Fruit fly (Drosophila melanogaster): ENCODE data around the gene CG7126.

CG7126 gene

dm6 chr3R:18275113-18275782, 27.4 kb downstream of the CG7126 start (continued):
- TF ChIP-seq CG9817 (tag; optimal IDR thresholded peaks at IDR 0.05) (no peak), jigr1 (GFP tag; IDR thresholded peaks at IDR 0.05) (no peak), zfh1 (GFP tag; IDR thresholded peaks at IDR 0.05) (no peak), Poxn (GFP tag; IDR thresholded peaks at IDR 0.05) (no peak), Deaf1 (tag; optimal IDR thresholded peaks at IDR 0.05) (no peak), da (GFP tag; optimal IDR thresholded peaks at IDR 0.05) (no peak), H15 (GFP tag; IDR thresholded peaks at IDR 0.05) (no peak), prd (optimal IDR thresholded peaks at IDR 0.05) (no peak), prd (GFP tag; IDR thresholded peaks at IDR 0.05) (no peak), CG5953 (GFP tag; IDR thresholded peaks at IDR 0.05) (no peak), CG13123 (GFP tag; optimal IDR thresholded peaks at IDR 0.05) (no peak), scrt (GFP tag; optimal IDR thresholded peaks at IDR 0.05) (no peak), ara (GFP tag; IDR thresholded peaks at IDR 0.05) (no peak), CG12104 (GFP tag; optimal IDR thresholded peaks at IDR 0.05) (no peak), ash1 (GFP tag; optimal IDR thresholded peaks at IDR 0.05) (no peak), CG2116 (GFP tag; optimal IDR thresholded peaks at IDR 0.05) (no peak), CG1602 (GFP tag; optimal IDR thresholded peaks at IDR 0.05) (no peak), Dfd (GFP tag; optimal IDR thresholded peaks at IDR 0.05) (no peak), CG30020 (tag; optimal IDR thresholded peaks at IDR 0.05) (no peak), oc (tag; optimal IDR thresholded peaks at IDR 0.05) (no peak), Drgx (GFP tag; IDR thresholded peaks at IDR 0.05) (peak; percentile 13; the same call in 1 of the 2 replicates), CG8944 (GFP tag; optimal IDR thresholded peaks at IDR 0.05) (no peak), onecut (GFP tag; IDR thresholded peaks at IDR 0.05) (no peak), CG9876 (GFP tag; optimal IDR thresholded peaks at IDR 0.05) (no peak), Trl (optimal IDR thresholded peaks at IDR 0.05) (peak; percentile 94 to 98), Trl (GFP tag; optimal IDR thresholded peaks at IDR 0.05) (no peak), CG13624 (GFP tag; optimal IDR thresholded peaks at IDR 0.05) (no peak), CG17186 (GFP tag; optimal IDR thresholded peaks at IDR 0.05) (no peak), chn (GFP tag; optimal IDR thresholded peaks at IDR 0.05) (no peak), CG6683 (GFP tag; optimal IDR thresholded peaks at IDR 0.05) (no peak), tup (GFP tag; optimal IDR thresholded peaks at IDR 0.05) (no peak), Blimp-1 (GFP tag; optimal IDR thresholded peaks at IDR 0.05) (no peak), CG2712 (tag; optimal IDR thresholded peaks at IDR 0.05) (peak; percentile 3), sd (tag; optimal IDR thresholded peaks at IDR 0.05) (no peak), tio (GFP tag; optimal IDR thresholded peaks at IDR 0.05) (no peak), z (GFP tag; IDR thresholded peaks at IDR 0.05) (no peak)

- TF ChIP-seq Rfx (GFP tag; IDR thresholded peaks at IDR 0.05) = peak; percentile 30; the same call in 1 of the 2 replicates
- no peak for TF ChIP-seq CG17186 (GFP tag; optimal IDR thresholded peaks at IDR 0.05)
- TF ChIP-seq HHEX (GFP tag; optimal IDR thresholded peaks at IDR 0.05) = no peak
- TF ChIP-seq CG30403 (GFP tag; optimal IDR thresholded peaks at IDR 0.05) = peak; percentile 67
- peak; percentile 46 for TF ChIP-seq CG9817 (tag; optimal IDR thresholded peaks at IDR 0.05)
- peak; percentile 1 for TF ChIP-seq kay (GFP tag; optimal IDR thresholded peaks at IDR 0.05)
- TF ChIP-seq Rx (GFP tag; IDR thresholded peaks at IDR 0.05) = no peak
- no peak; the same call in 1 of the 2 replicates for TF ChIP-seq CG10366 (GFP tag; IDR thresholded peaks at IDR 0.05)
- peak; percentile 58 for TF ChIP-seq CG12391 (tag; optimal IDR thresholded peaks at IDR 0.05)
- peak; percentile 56 for TF ChIP-seq Nf-YC (tag; optimal IDR thresholded peaks at IDR 0.05)
- TF ChIP-seq CG7786 (GFP tag; optimal IDR thresholded peaks at IDR 0.05) = peak; percentile 19
- no peak for TF ChIP-seq ash1 (GFP tag; optimal IDR thresholded peaks at IDR 0.05)
- no peak for TF ChIP-seq chm (GFP tag; IDR thresholded peaks at IDR 0.05)
- no peak for TF ChIP-seq Nf-YB (GFP tag; optimal IDR thresholded peaks at IDR 0.05)
- peak; percentile 15 for TF ChIP-seq zfh2 (GFP tag; optimal IDR thresholded peaks at IDR 0.05)
- TF ChIP-seq CG18476 (GFP tag; optimal IDR thresholded peaks at IDR 0.05) = peak; percentile 13
- TF ChIP-seq CG15601 (tag; optimal IDR thresholded peaks at IDR 0.05) = no peak
- peak; percentile 70 for TF ChIP-seq CG18599 (GFP tag; optimal IDR thresholded peaks at IDR 0.05)
Observed at dm6 chr3R:18274328-18275098, 28.1 kb downstream of the CG7126 start, which contains the start of the genes Vps39 and eIF1A. Vps39 (minus strand) TSS chr3R:18274446. eIF1A (plus strand) TSS chr3R:18274665.
